Fruit fly (Drosophila melanogaster) whole organism, embryonic: ENCODE results near the gene CG14691.

Experiments used
- ATbp ChIP-seq: fragments of 200-800 bp; sonication (Bioruptor generic); optimal IDR thresholded peaks from 2 replicates; lab custom pipeline; 2017; ENCODE audit warnings: missing biosample characterization, mild to moderate bottlenecking, missing genetic modification characterization, missing genetic modification reagents
- Abd-B ChIP-seq: fragments of 200-800 bp; sonication (Bioruptor generic); optimal IDR thresholded peaks from 2 replicates; lab custom pipeline; 2018; ENCODE audit warnings: missing biosample characterization, mild to moderate bottlenecking, missing genetic modification characterization, moderate library complexity
- BEAF-32 ChIP-seq: fragments of 200-800 bp; sonication (Bioruptor generic); optimal IDR thresholded peaks from 3 replicates; lab custom pipeline; 2017; ENCODE audit warnings: missing biosample characterization, missing genetic modification characterization, mild to moderate bottlenecking, moderate library complexity, missing genetic modification reagents
- CG12104 ChIP-seq: fragments of 200-800 bp; sonication (Bioruptor generic); optimal IDR thresholded peaks from 3 replicates; lab custom pipeline; 2016; ENCODE audit warnings: missing biosample characterization, missing genetic modification characterization
- CG1233 ChIP-seq: fragments of 200-800 bp; sonication (Bioruptor generic); optimal IDR thresholded peaks from 4 replicates; lab custom pipeline; 2018; ENCODE audit warnings: missing biosample characterization, mild to moderate bottlenecking, missing genetic modification characterization
- CG14710 ChIP-seq: fragments of 200-800 bp; sonication (Bioruptor generic); optimal IDR thresholded peaks from 3 replicates; lab custom pipeline; 2019; ENCODE audit warnings: missing biosample characterization, mild to moderate bottlenecking, missing genetic modification characterization, moderate library complexity
- CG15479 ChIP-seq: fragments of 200-800 bp; sonication (Bioruptor generic); optimal IDR thresholded peaks from 3 replicates; lab custom pipeline; 2019; ENCODE audit warnings: missing biosample characterization, mild to moderate bottlenecking, missing genetic modification characterization, moderate library complexity
- CG17359 ChIP-seq: fragments of 200-800 bp; sonication (Bioruptor generic); optimal IDR thresholded peaks from 3 replicates; lab custom pipeline; 2018; ENCODE audit warnings: missing biosample characterization, mild to moderate bottlenecking, missing genetic modification characterization, moderate library complexity
- CG17361 ChIP-seq: fragments of 200-800 bp; sonication (Bioruptor generic); IDR thresholded peaks from 3 replicates; pipeline ENCODE4 v1.3.6; 2022; ENCODE audit warnings: missing biosample characterization, missing genetic modification characterization
- CG17912 ChIP-seq: fragments of 200-800 bp; sonication (Bioruptor generic); optimal IDR thresholded peaks from 2 replicates; lab custom pipeline; 2018; ENCODE audit warnings: missing biosample characterization, mild to moderate bottlenecking, missing genetic modification characterization
- CG1792 ChIP-seq: fragments of 200-800 bp; sonication (Bioruptor generic); optimal IDR thresholded peaks from 2 replicates; lab custom pipeline; 2016; ENCODE audit warnings: missing biosample characterization, missing genetic modification characterization
- CG18011 ChIP-seq: fragments of 200-800 bp; sonication (Bioruptor generic); optimal IDR thresholded peaks from 2 replicates; lab custom pipeline; 2017; ENCODE audit warnings: missing biosample characterization, missing genetic modification characterization, mild to moderate bottlenecking, moderate library complexity, missing genotype
- CG18262 ChIP-seq: fragments of 200-800 bp; optimal IDR thresholded peaks from 3 replicates; lab custom pipeline; 2019; ENCODE audit warnings: missing biosample characterization, mild to moderate bottlenecking, missing genetic modification characterization, moderate library complexity
- CG18619 ChIP-seq: fragments of 200-800 bp; sonication (Bioruptor generic); optimal IDR thresholded peaks from 3 replicates; lab custom pipeline; 2017; ENCODE audit warnings: missing biosample characterization, mild to moderate bottlenecking, missing genetic modification characterization
- CG32532 ChIP-seq: fragments of 200-800 bp; sonication (Bioruptor generic); IDR thresholded peaks from 2 replicates; pipeline ENCODE4 v1.3.6; 2022; ENCODE audit warnings: missing biosample characterization, missing genetic modification characterization
- CG7786 ChIP-seq: fragments of 200-800 bp; sonication (Bioruptor generic); optimal IDR thresholded peaks from 2 replicates; lab custom pipeline; 2016; ENCODE audit warnings: missing biosample characterization, missing genetic modification characterization
- CG8089 ChIP-seq: fragments of 200-800 bp; sonication (Bioruptor generic); optimal IDR thresholded peaks from 3 replicates; lab custom pipeline; 2016; ENCODE audit warnings: missing biosample characterization, missing genetic modification characterization
- CG9215 ChIP-seq: fragments of 200-800 bp; sonication (Bioruptor generic); IDR thresholded peaks from 2 replicates; pipeline ENCODE4 v1.3.6; 2022; ENCODE audit warnings: missing biosample characterization, missing genetic modification characterization
- CG9609 ChIP-seq: fragments of 200-800 bp; sonication (Bioruptor generic); optimal IDR thresholded peaks from 3 replicates; lab custom pipeline; 2016; ENCODE audit warnings: missing biosample characterization, missing genetic modification characterization
- CG9817 ChIP-seq: fragments of 200-800 bp; sonication (Bioruptor generic); optimal IDR thresholded peaks from 2 replicates; lab custom pipeline; 2018; ENCODE audit warnings: missing biosample characterization, mild to moderate bottlenecking, missing genetic modification characterization, moderate library complexity
- Dbx ChIP-seq: fragments of 200-800 bp; sonication (Bioruptor generic); IDR thresholded peaks from 3 replicates; pipeline ENCODE4 v1.3.6; 2022; ENCODE audit warnings: missing biosample characterization, missing genetic modification characterization
- Dp ChIP-seq: fragments of 200-800 bp; sonication (Bioruptor generic); optimal IDR thresholded peaks from 2 replicates; lab custom pipeline; 2018; ENCODE audit warnings: missing biosample characterization, mild to moderate bottlenecking, missing genetic modification characterization, moderate library complexity
- Ets97D ChIP-seq: fragments of 200-800 bp; sonication (Bioruptor generic); optimal IDR thresholded peaks from 3 replicates; lab custom pipeline; 2016; ENCODE audit warnings: missing biosample characterization, missing genetic modification characterization
- Hmx ChIP-seq: fragments of 200-800 bp; sonication (Bioruptor generic); optimal IDR thresholded peaks from 2 replicates; lab custom pipeline; 2016; ENCODE audit warnings: missing biosample characterization, missing genetic modification characterization
- Hr51 ChIP-seq, 2 experiments: fragments of 200-800 bp; sonication (Bioruptor generic); optimal IDR thresholded peaks; 2 replicates in 1 of 2; 3 replicates in 1 of 2; lab custom pipeline; 2016 to 2018; ENCODE audit warnings: missing biosample characterization in 2 of 2, missing genetic modification characterization in 2 of 2, mild to moderate bottlenecking in 1 of 2, moderate library complexity in 1 of 2
- Hsf ChIP-seq: fragments of 200-800 bp; sonication (Bioruptor generic); optimal IDR thresholded peaks from 3 replicates; lab custom pipeline; 2016; ENCODE audit warnings: missing biosample characterization, missing genetic modification characterization
- Lpt ChIP-seq: fragments of >200 bp; optimal IDR thresholded peaks from 2 replicates; lab custom pipeline; 2018; ENCODE audit warnings: missing biosample characterization, missing genetic modification characterization
- Mad ChIP-seq: fragments of 200-800 bp; sonication (Bioruptor generic); optimal IDR thresholded peaks from 2 replicates; lab custom pipeline; 2016; ENCODE audit warnings: missing biosample characterization, missing genetic modification characterization
- Max ChIP-seq: fragments of 200-800 bp; sonication (Bioruptor generic); optimal IDR thresholded peaks from 2 replicates; lab custom pipeline; 2016; ENCODE audit warnings: missing biosample characterization, mild to moderate bottlenecking, missing genetic modification characterization
- Mes4 ChIP-seq: fragments of 200-800 bp; sonication (Bioruptor generic); optimal IDR thresholded peaks from 2 replicates; lab custom pipeline; 2016; ENCODE audit warnings: missing biosample characterization, missing genetic modification characterization
- NC2β ChIP-seq: fragments of 200-800 bp; sonication (Bioruptor generic); optimal IDR thresholded peaks from 2 replicates; lab custom pipeline; 2016; ENCODE audit warnings: missing biosample characterization, missing genetic modification characterization
- NFAT ChIP-seq: fragments of 200-800 bp; sonication (Bioruptor generic); IDR thresholded peaks from 2 replicates; pipeline ENCODE4 v1.3.6; 2022; ENCODE audit warnings: missing biosample characterization, missing genetic modification characterization
- Opbp ChIP-seq: fragments of 200-800 bp; sonication (Bioruptor generic); IDR thresholded peaks from 3 replicates; pipeline ENCODE4 v1.3.6; 2022; ENCODE audit warnings: missing biosample characterization, missing genetic modification characterization; ENCODE audit not compliant: partially characterized antibody
- Rfx ChIP-seq: fragments of 200-800 bp; sonication (Bioruptor generic); IDR thresholded peaks from 2 replicates; pipeline ENCODE4 v1.3.6; 2022; ENCODE audit warnings: missing biosample characterization, missing genetic modification characterization
- Sry-β ChIP-seq: fragments of 200-800 bp; sonication (Bioruptor generic); optimal IDR thresholded peaks from 2 replicates; lab custom pipeline; 2018; ENCODE audit warnings: missing biosample characterization, mild to moderate bottlenecking, missing genetic modification characterization, moderate library complexity
- Xbp1 ChIP-seq: fragments of 200-800 bp; sonication (Bioruptor generic); optimal IDR thresholded peaks from 3 replicates; lab custom pipeline; 2016; ENCODE audit warnings: missing biosample characterization, mild to moderate bottlenecking, missing genetic modification characterization
- al ChIP-seq: fragments of 200-800 bp; sonication (Bioruptor generic); IDR thresholded peaks from 2 replicates; pipeline ENCODE4 v1.3.6; 2022; ENCODE audit warnings: missing biosample characterization, missing genetic modification characterization
- dm ChIP-seq: fragments of 200-800 bp; sonication (Bioruptor generic); optimal IDR thresholded peaks from 3 replicates; lab custom pipeline; 2016; ENCODE audit warnings: missing biosample characterization, missing genetic modification characterization
- emc ChIP-seq: fragments of 200-800 bp; sonication (Bioruptor generic); optimal IDR thresholded peaks from 2 replicates; lab custom pipeline; 2016; ENCODE audit warnings: missing biosample characterization, missing genetic modification characterization
- exex ChIP-seq: fragments of 200-800 bp; sonication (Bioruptor generic); optimal IDR thresholded peaks from 4 replicates; lab custom pipeline; 2018; ENCODE audit warnings: missing biosample characterization, mild to moderate bottlenecking, missing genetic modification characterization, moderate library complexity
- fd3F ChIP-seq: fragments of 200-800 bp; sonication (Bioruptor generic); optimal IDR thresholded peaks from 2 replicates; lab custom pipeline; 2018; ENCODE audit warnings: missing biosample characterization, mild to moderate bottlenecking, missing genetic modification characterization, moderate library complexity
- gem ChIP-seq: fragments of 200-800 bp; sonication (Bioruptor generic); optimal IDR thresholded peaks from 2 replicates; lab custom pipeline; 2019; ENCODE audit warnings: missing biosample characterization, mild to moderate bottlenecking, missing genetic modification characterization, moderate library complexity
- gro ChIP-seq: fragments of 200-800 bp; sonication (Bioruptor generic); optimal IDR thresholded peaks from 2 replicates; lab custom pipeline; 2016; ENCODE audit warnings: missing biosample characterization, missing genetic modification characterization
- prd ChIP-seq, 3 experiments: fragments of >200 bp in 2 of 3; fragments of 200-800 bp in 1 of 3; sonication (Bioruptor generic) in 1 of 3; optimal IDR thresholded peaks in 2 of 3; IDR thresholded peaks in 1 of 3; 2 replicates in 2 of 3; 3 replicates in 1 of 3; pipeline versions ENCODE4 v1.3.6 to Lab custom; 2017 to 2022; ENCODE audit warnings: missing biosample characterization in 1 of 3, missing genetic modification characterization in 1 of 3
- sna ChIP-seq: fragments of 200-800 bp; sonication (Bioruptor generic); IDR thresholded peaks from 2 replicates; pipeline ENCODE4 v1.3.6; 2022; ENCODE audit warnings: missing biosample characterization, missing genetic modification characterization; ENCODE audit not compliant: partially characterized antibody
- sob ChIP-seq: fragments of 200-800 bp; sonication (Bioruptor generic); IDR thresholded peaks from 2 replicates; pipeline ENCODE4 v1.3.6; 2022; ENCODE audit warnings: missing biosample characterization, missing genetic modification characterization
- tin ChIP-seq: fragments of 200-800 bp; sonication (Bioruptor generic); optimal IDR thresholded peaks from 3 replicates; lab custom pipeline; 2016; ENCODE audit warnings: missing biosample characterization, missing genetic modification characterization
- wor ChIP-seq: fragments of 200-800 bp; sonication (Bioruptor generic); IDR thresholded peaks from 2 replicates; pipeline ENCODE4 v1.3.6; 2022; ENCODE audit warnings: missing biosample characterization, missing genetic modification characterization
- zen ChIP-seq: fragments of 200-800 bp; sonication (Bioruptor generic); optimal IDR thresholded peaks from 3 replicates; lab custom pipeline; 2018; ENCODE audit warnings: missing biosample characterization, mild to moderate bottlenecking, missing genetic modification characterization, moderate library complexity
- zfh2 ChIP-seq: fragments of 200-800 bp; sonication (Bioruptor generic); optimal IDR thresholded peaks from 2 replicates; lab custom pipeline; 2016; ENCODE audit warnings: missing biosample characterization, missing genetic modification characterization

The CG14691 gene

dm6 chr3R:10788186-10788585 lies 32.8 kb upstream of the CG14691 start, which contains the start of the genes Art1 and Mcm5 (continued):
- TF ChIP-seq CG15479 (GFP tag; lab: Kevin White, UChicago), result no peak
- no peak; the same call in 2 of the 3 replicates for TF ChIP-seq CG17361 (GFP tag; lab: Robert Waterston, UW)
- no peak for TF ChIP-seq wor (GFP tag; lab: Robert Waterston, UW)
- TF ChIP-seq CG17359 (tag; lab: Kevin White, UChicago), result no peak
- peak; percentile 77 for TF ChIP-seq Dp (GFP tag; lab: Kevin White, UChicago)
- peak; percentile 38 for TF ChIP-seq zen
- TF ChIP-seq CG18262, result peak; percentile 36
- TF ChIP-seq CG9215 (GFP tag; lab: Robert Waterston, UW), result peak; percentile 24; the same call in 1 of the 2 replicates
- 0 out of 2 replicates have a peak, but pooled peaks have one; percentile 31 for TF ChIP-seq al (GFP tag; lab: Robert Waterston, UW)
- TF ChIP-seq Max (GFP tag; lab: Kevin White, UChicago), result peak; percentile 83
- TF ChIP-seq fd3F, result no peak
- TF ChIP-seq CG9817 (tag; lab: Kevin White, UChicago), result peak; percentile 45
- TF ChIP-seq CG9609 (GFP tag; lab: Kevin White, UChicago), result peak; percentile 58
- peak; percentile 59 for TF ChIP-seq Mad (GFP tag; lab: Kevin White, UChicago)
- peak; percentile 42 for TF ChIP-seq tin (GFP tag; lab: Kevin White, UChicago)
- TF ChIP-seq Xbp1 (GFP tag; lab: Kevin White, UChicago), result peak; percentile 62
- TF ChIP-seq Opbp (GFP tag; lab: Robert Waterston, UW), result peak; percentile 80
- peak; percentile 99 for TF ChIP-seq BEAF-32
- TF ChIP-seq Rfx (GFP tag; lab: Robert Waterston, UW), result peak; percentile 53
- no peak for TF ChIP-seq Hmx (GFP tag; lab: Kevin White, UChicago)
- peak; percentile 25; the same call in 1 of the 2 replicates for TF ChIP-seq NFAT
- peak; percentile 20 for TF ChIP-seq CG8089 (GFP tag; lab: Kevin White, UChicago)
- TF ChIP-seq Hsf (GFP tag; lab: Kevin White, UChicago), result peak; percentile 70
- no peak for TF ChIP-seq exex (tag; lab: Kevin White, UChicago)
- peak; percentile 18 for TF ChIP-seq CG1233 (GFP tag; lab: Kevin White, UChicago)
- peak; percentile 51 for TF ChIP-seq Abd-B (GFP tag; lab: Kevin White, UChicago)
- TF ChIP-seq zfh2 (GFP tag; lab: Kevin White, UChicago), result peak; percentile 77
- TF ChIP-seq CG1792 (GFP tag; lab: Kevin White, UChicago), result peak; percentile 19
- no peak for TF ChIP-seq CG17912
- peak in 1 of 2 experiments; percentile 28 for TF ChIP-seq Hr51 (GFP tag; optimal IDR thresholded peaks at IDR 0.05; lab: Kevin White, UChicago)
- TF ChIP-seq Mes4, result peak; percentile 17
- peak; percentile 38 for TF ChIP-seq NC2β (GFP tag; lab: Kevin White, UChicago)
- TF ChIP-seq CG18011 (GFP tag; lab: Kevin White, UChicago), result no peak
- peak; percentile 55; the same call in 1 of the 3 replicates for TF ChIP-seq Dbx (GFP tag; lab: Robert Waterston, UW)
- TF ChIP-seq prd (optimal IDR thresholded peaks at IDR 0.05; lab: Kevin White, UChicago), result no peak
- peak; percentile 19; the same call in 1 of the 3 replicates for TF ChIP-seq prd (GFP tag; IDR thresholded peaks at IDR 0.05; lab: Robert Waterston, UW)
- no peak for TF ChIP-seq emc (GFP tag; lab: Kevin White, UChicago)
- peak; percentile 83 for TF ChIP-seq CG14710 (tag; lab: Kevin White, UChicago)
- peak; percentile 64 for TF ChIP-seq gro (GFP tag; lab: Kevin White, UChicago)
- TF ChIP-seq CG7786, result peak; percentile 47
- no peak for TF ChIP-seq CG18619
- TF ChIP-seq Ets97D (GFP tag; lab: Kevin White, UChicago), result peak; percentile 80
- no peak for TF ChIP-seq ATbp (GFP tag; lab: Kevin White, UChicago)
- peak; percentile 97 for TF ChIP-seq sna (GFP tag; lab: Robert Waterston, UW)
- no peak for TF ChIP-seq Lpt (GFP tag; lab: Kevin White, UChicago)
- peak; percentile 92 for TF ChIP-seq dm (GFP tag; lab: Kevin White, UChicago)
- TF ChIP-seq CG12104 (GFP tag; lab: Kevin White, UChicago), result peak; percentile 30
- TF ChIP-seq CG32532 (GFP tag; lab: Robert Waterston, UW), result peak; percentile 12; the same call in 1 of the 2 replicates
- no peak for TF ChIP-seq gem (tag; lab: Kevin White, UChicago)
- TF ChIP-seq Sry-β (GFP tag; lab: Kevin White, UChicago), result no peak
- peak; percentile 70 for TF ChIP-seq sob (GFP tag; lab: Robert Waterston, UW)
